Fruit fly (Drosophila melanogaster) whole organism: ENCODE results near the gene CG7255.

Experiments
- CG8478 ChIP-seq: fragments of >200 bp; optimal IDR thresholded peaks from 2 replicates; lab custom pipeline; 2018; ENCODE audit warnings: inconsistent platforms
- EcR ChIP-seq, 2 experiments: fragments of >200 bp; optimal IDR thresholded peaks; 2 replicates each; lab custom pipeline; 2017; ENCODE audit warnings: missing biosample characterization in 2 of 2, missing genetic modification characterization in 2 of 2, missing genetic modification reagents in 2 of 2
- psq ChIP-seq: fragments of >200 bp; optimal IDR thresholded peaks from 2 replicates; lab custom pipeline; 2017
- usp ChIP-seq: fragments of >200 bp; optimal IDR thresholded peaks from 2 replicates; lab custom pipeline; 2017; ENCODE audit warnings: missing biosample characterization, missing genetic modification characterization, mixed read lengths

DNA sequence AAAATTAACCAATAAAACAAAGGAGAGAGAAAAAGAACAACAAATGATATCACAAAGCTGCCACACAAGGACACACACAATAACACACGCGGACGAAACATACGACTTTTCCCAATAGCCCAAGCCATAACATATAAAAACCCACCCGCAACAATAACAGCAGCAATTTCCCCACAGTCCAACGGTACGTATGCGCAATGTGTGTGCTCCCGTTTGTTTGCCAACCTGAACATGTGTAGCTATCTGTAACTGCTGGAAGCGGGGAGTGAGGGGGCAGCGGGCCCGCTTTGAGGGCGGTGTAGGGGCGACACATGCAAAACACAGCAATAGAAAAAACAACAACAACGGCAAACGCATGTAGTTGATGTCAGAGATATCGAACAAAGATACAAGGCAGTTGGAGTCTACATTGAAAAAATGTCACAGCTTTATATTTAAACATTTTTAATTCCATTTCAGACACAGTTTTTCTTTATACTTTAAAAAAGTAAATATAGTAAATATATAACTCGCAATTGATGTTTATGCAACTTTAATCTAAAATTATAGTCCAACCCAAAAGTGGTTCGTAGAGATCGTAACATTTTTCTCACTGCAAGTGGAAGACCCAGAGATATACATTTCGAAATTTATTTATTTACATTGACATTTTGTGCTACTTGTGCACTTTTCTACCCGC lies 35.2 kb upstream of the CG7255 start:
- no peak for TF ChIP-seq psq (lab: Kevin White, UChicago)
- no peak for TF ChIP-seq CG8478
- TF ChIP-seq usp, result no peak
- no peak for TF ChIP-seq EcR (GFP tag; optimal IDR thresholded peaks at IDR 0.05; lab: Kevin White, UChicago)
